Worm (Caenorhabditis elegans) whole organism, L3 larva: ENCODE data around the gene lelo-3.

Experiments
- ZK546.5 ChIP-seq: sonication (generic microtip); optimal IDR thresholded peaks from 2 replicates; lab custom pipeline; 2017; ENCODE audit warnings: missing biosample characterization, missing genetic modification characterization
- ama-1 ChIP-seq: fragments of 150-350 bp; optimal IDR thresholded peaks from 2 replicates; lab custom pipeline; 2018
- ceh-82 ChIP-seq: fragments of 150-350 bp; optimal IDR thresholded peaks from 2 replicates; lab custom pipeline; 2014; ENCODE audit warnings: missing biosample characterization, missing genetic modification characterization
- ceh-9 ChIP-seq: sonication (generic microtip); optimal IDR thresholded peaks from 2 replicates; lab custom pipeline; 2018; ENCODE audit warnings: missing biosample characterization, missing genetic modification characterization
- daf-12 ChIP-seq: fragments of 150-350 bp; optimal IDR thresholded peaks from 2 replicates; lab custom pipeline; 2014; ENCODE audit warnings: missing biosample characterization, missing genetic modification reagents, missing genetic modification characterization
- elt-1 ChIP-seq: fragments of 150-350 bp; optimal IDR thresholded peaks from 2 replicates; lab custom pipeline; 2014; ENCODE audit warnings: missing biosample characterization, missing genetic modification characterization
- elt-2 ChIP-seq: sonication (generic microtip); optimal IDR thresholded peaks from 2 replicates; lab custom pipeline; 2016; ENCODE audit warnings: missing genetic modification reagents, mild to moderate bottlenecking, missing genetic modification characterization, missing compliant biosample characterization
- elt-3 ChIP-seq, 3 experiments: fragments of 150-350 bp in 1 of 3; sonication (generic microtip) in 2 of 3; optimal IDR thresholded peaks; 2 replicates in 2 of 3; 4 replicates in 1 of 3; lab custom pipeline; 2014 to 2017; ENCODE audit warnings: missing biosample characterization in 3 of 3, missing genetic modification characterization in 3 of 3
- eor-1 ChIP-seq, 2 experiments: fragments of 150-350 bp; optimal IDR thresholded peaks; 2 replicates each; lab custom pipeline; 2014 to 2018; ENCODE audit warnings: missing biosample characterization in 2 of 2, missing genetic modification characterization in 2 of 2
- fkh-10 ChIP-seq: sonication (generic microtip); optimal IDR thresholded peaks from 2 replicates; lab custom pipeline; 2017; ENCODE audit warnings: missing biosample characterization, missing genetic modification reagents, missing genetic modification characterization
- fkh-2 ChIP-seq: fragments of 150-350 bp; optimal IDR thresholded peaks from 2 replicates; lab custom pipeline; 2014; ENCODE audit warnings: missing biosample characterization, missing genetic modification reagents, missing genetic modification characterization
- fos-1 ChIP-seq: fragments of 150-350 bp; optimal IDR thresholded peaks from 2 replicates; lab custom pipeline; 2014; ENCODE audit warnings: missing biosample characterization, missing genetic modification characterization
- jun-1 ChIP-seq: fragments of 150-350 bp; optimal IDR thresholded peaks from 2 replicates; lab custom pipeline; 2014; ENCODE audit warnings: missing biosample characterization, missing genetic modification reagents, missing genetic modification characterization
- lin-15B ChIP-seq: fragments of 150-350 bp; optimal IDR thresholded peaks from 2 replicates; lab custom pipeline; 2014; ENCODE audit warnings: missing biosample characterization, missing genetic modification characterization
- lsy-12 ChIP-seq: sonication (generic microtip); optimal IDR thresholded peaks from 2 replicates; lab custom pipeline; 2016; ENCODE audit warnings: mild to moderate bottlenecking, missing genetic modification characterization, missing compliant biosample characterization
- nfya-1 ChIP-seq: sonication (generic microtip); optimal IDR thresholded peaks from 2 replicates; lab custom pipeline; 2017; ENCODE audit warnings: missing genetic modification characterization, mild to moderate bottlenecking, missing compliant biosample characterization, antibody characterized with exemption, moderate library complexity; ENCODE audit not compliant: insufficient read depth
- nhr-11 ChIP-seq: fragments of 150-350 bp; optimal IDR thresholded peaks from 2 replicates; lab custom pipeline; 2014; ENCODE audit warnings: missing biosample characterization, missing genetic modification characterization
- nhr-12 ChIP-seq: fragments of 150-350 bp; optimal IDR thresholded peaks from 2 replicates; lab custom pipeline; 2014; ENCODE audit warnings: missing biosample characterization, missing genetic modification characterization
- nhr-23 ChIP-seq: fragments of 150-350 bp; optimal IDR thresholded peaks from 2 replicates; lab custom pipeline; 2014; ENCODE audit warnings: missing biosample characterization, missing genetic modification reagents, missing genetic modification characterization
- nhr-25 ChIP-seq: sonication (generic microtip); optimal IDR thresholded peaks from 2 replicates; lab custom pipeline; 2017; ENCODE audit warnings: missing biosample characterization, missing genetic modification characterization
- nhr-43 ChIP-seq: sonication (generic microtip); optimal IDR thresholded peaks from 2 replicates; lab custom pipeline; 2016; ENCODE audit warnings: mild to moderate bottlenecking, missing genetic modification characterization, missing compliant biosample characterization; ENCODE audit not compliant: poor library complexity, severe bottlenecking
- nhr-67 ChIP-seq: fragments of 150-350 bp; optimal IDR thresholded peaks from 2 replicates; lab custom pipeline; 2014; ENCODE audit warnings: missing biosample characterization, missing genetic modification characterization
- nhr-77 ChIP-seq: fragments of 150-350 bp; optimal IDR thresholded peaks from 2 replicates; lab custom pipeline; 2014; ENCODE audit warnings: missing biosample characterization, missing genetic modification characterization
- pha-4 ChIP-seq: fragments of 150-350 bp; optimal IDR thresholded peaks from 2 replicates; lab custom pipeline; 2014; ENCODE audit warnings: missing biosample characterization, missing genetic modification reagents, missing genetic modification characterization
- pqm-1 ChIP-seq: fragments of 150-350 bp; optimal IDR thresholded peaks from 2 replicates; lab custom pipeline; 2017; ENCODE audit warnings: missing biosample characterization, missing genetic modification characterization, inconsistent platforms
- skn-1 ChIP-seq: fragments of 150-350 bp; optimal IDR thresholded peaks from 2 replicates; lab custom pipeline; 2014; ENCODE audit warnings: missing biosample characterization, missing genetic modification characterization
- tbx-2 ChIP-seq: sonication (generic microtip); optimal IDR thresholded peaks from 2 replicates; lab custom pipeline; 2016; ENCODE audit warnings: mild to moderate bottlenecking, missing genetic modification characterization, missing compliant biosample characterization
- unc-62 ChIP-seq: fragments of 150-350 bp; sonication (generic microtip); optimal IDR thresholded peaks from 4 replicates; lab custom pipeline; 2014; ENCODE audit warnings: missing biosample characterization, missing genetic modification reagents, missing genetic modification characterization
- ztf-11 ChIP-seq: fragments of 150-350 bp; optimal IDR thresholded peaks from 2 replicates; lab custom pipeline; 2014; ENCODE audit warnings: missing biosample characterization, missing genetic modification characterization

lelo-3 gene

DNA sequence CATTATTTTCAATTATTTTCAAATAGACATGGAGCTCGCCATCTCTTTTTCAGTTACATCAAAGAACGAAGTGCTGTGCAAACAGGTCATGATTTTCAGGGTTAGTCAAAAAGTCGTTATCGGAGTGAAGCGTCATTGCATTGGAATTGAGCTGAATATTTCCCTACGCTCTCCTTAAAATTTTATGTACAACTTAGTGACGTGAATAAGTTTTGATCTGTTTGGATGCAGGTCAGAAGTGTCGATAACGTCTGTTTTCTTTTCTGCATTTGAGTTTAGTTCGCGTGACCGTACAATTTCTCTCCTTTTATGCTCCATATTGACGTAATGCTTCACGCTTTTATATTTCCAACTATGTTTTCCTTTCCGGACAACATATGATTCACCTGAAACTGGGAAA is 2.6 kb upstream of the lelo-3 start:
- TF ChIP-seq daf-12 (tag; lab: Kevin White, UChicago) (no peak), elt-1 (tag; lab: Kevin White, UChicago) (no peak), jun-1 (tag; lab: Kevin White, UChicago) (peak; percentile 37), ztf-11 (tag; lab: Kevin White, UChicago) (no peak), elt-3 (tag; optimal IDR thresholded peaks at IDR 0.05; lab: Kevin White, UChicago) (no peak), ceh-82 (tag; lab: Kevin White, UChicago) (no peak), nfya-1 (no peak), eor-1 (tag; optimal IDR thresholded peaks at IDR 0.05; lab: Kevin White, UChicago) (no peak), ama-1 (lab: Kevin White, UChicago) (no peak), pha-4 (peak; percentile 45), elt-2 (tag; lab: Kevin White, UChicago) (peak; percentile 85), fos-1 (tag; lab: Kevin White, UChicago) (no peak), ceh-9 (tag; lab: Kevin White, UChicago) (no peak), pqm-1 (tag; lab: Kevin White, UChicago) (peak; percentile 74)

DNA sequence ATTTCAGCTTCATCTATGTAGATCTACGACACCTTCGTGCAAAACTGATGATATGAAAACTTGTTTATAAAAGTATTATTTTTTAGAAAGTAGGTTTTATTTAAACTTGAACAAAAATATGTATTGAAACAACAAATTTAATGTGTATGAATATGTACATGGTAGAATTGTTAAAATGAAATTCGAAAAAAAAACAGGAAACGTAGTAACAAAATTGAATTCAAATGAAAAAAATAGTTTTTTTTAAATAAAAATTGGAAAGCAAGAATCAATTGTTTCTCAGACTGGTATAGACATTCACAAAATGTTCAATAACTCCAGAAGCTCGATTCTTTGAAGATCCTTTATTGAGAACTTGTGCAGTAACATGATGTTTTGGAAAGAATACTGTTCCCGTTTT is 1.6 kb downstream of the lelo-3 start:
- TF ChIP-seq nhr-25 (tag; lab: Kevin White, UChicago): no peak
- no peak for TF ChIP-seq nhr-67 (tag; lab: Kevin White, UChicago)
- TF ChIP-seq elt-3 (tag; optimal IDR thresholded peaks at IDR 0.05; lab: Kevin White, UChicago): no peak
- no peak for TF ChIP-seq ZK546.5 (tag; lab: Kevin White, UChicago)
- TF ChIP-seq fos-1 (tag; lab: Kevin White, UChicago): no peak
- no peak for TF ChIP-seq pha-4
- TF ChIP-seq elt-1 (tag; lab: Kevin White, UChicago): no peak
- TF ChIP-seq nhr-23 (tag; lab: Kevin White, UChicago): no peak
- TF ChIP-seq nhr-12 (tag; lab: Kevin White, UChicago): no peak
- TF ChIP-seq nhr-43: no peak
- TF ChIP-seq nfya-1: no peak
- TF ChIP-seq, all 47 proteins: peak for 0

- TF ChIP-seq skn-1 (tag; lab: Kevin White, UChicago) (no peak), tbx-2 (tag; lab: Kevin White, UChicago) (no peak)
These were observed 2.4 kb downstream of the lelo-3 start, which contains the start of gene C09B8.4 for ce11 chrX:6019886-6020469. Gene C09B8.4, minus strand, starts transcription at chrX:6019936.

DNA sequence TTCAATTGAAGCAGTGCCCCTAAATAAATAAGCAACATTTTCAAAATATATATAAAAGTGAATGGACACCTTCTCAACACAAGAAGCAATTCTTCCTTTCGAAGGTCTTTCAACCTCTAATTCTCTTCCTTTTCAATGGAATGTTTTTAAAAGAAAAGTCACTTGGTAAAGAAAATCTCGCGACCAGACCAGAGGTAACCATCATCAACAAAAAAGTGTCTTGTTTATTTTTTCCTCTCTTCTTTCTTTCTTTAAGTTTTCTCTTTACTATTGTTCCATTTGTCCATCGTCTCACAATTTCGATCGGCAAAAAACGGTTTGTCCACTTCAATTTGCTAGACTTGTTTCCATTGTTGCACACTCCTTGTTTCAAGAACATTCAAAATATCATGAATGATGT is 7.3 kb downstream of the lelo-3 start, which contains the start of gene C09B8.8:
Gene C09B8.8, plus strand, starts transcription at position 397 of the 400 bp plus-strand sequence.
- TF ChIP-seq lsy-12: no peak
- no peak for TF ChIP-seq nhr-67 (tag; lab: Kevin White, UChicago)
- no peak for TF ChIP-seq nhr-77
- no peak for TF ChIP-seq fkh-2 (tag; lab: Kevin White, UChicago)
- TF ChIP-seq fkh-10 (GFP tag; lab: Kevin White, UChicago): no peak
- TF ChIP-seq pha-4: peak; percentile 81

- TF ChIP-seq ceh-82 (tag; lab: Kevin White, UChicago) (no peak), lin-15B (tag; lab: Kevin White, UChicago) (no peak), unc-62 (GFP tag; lab: Kevin White, UChicago) (no peak), fos-1 (tag; lab: Kevin White, UChicago) (no peak), elt-2 (tag; lab: Kevin White, UChicago) (no peak), nhr-11 (tag; lab: Kevin White, UChicago) (no peak), ama-1 (lab: Kevin White, UChicago) (no peak), nhr-25 (tag; lab: Kevin White, UChicago) (no peak), nhr-67 (tag; lab: Kevin White, UChicago) (no peak), ztf-11 (tag; lab: Kevin White, UChicago) (no peak), fkh-10 (GFP tag; lab: Kevin White, UChicago) (no peak)
These were observed 11.8 kb downstream of the lelo-3 start, which contains the start of gene C09B8.3 for ce11 chrX:6010573-6010972. Gene C09B8.3, minus strand, starts transcription at chrX:6010673.

DNA sequence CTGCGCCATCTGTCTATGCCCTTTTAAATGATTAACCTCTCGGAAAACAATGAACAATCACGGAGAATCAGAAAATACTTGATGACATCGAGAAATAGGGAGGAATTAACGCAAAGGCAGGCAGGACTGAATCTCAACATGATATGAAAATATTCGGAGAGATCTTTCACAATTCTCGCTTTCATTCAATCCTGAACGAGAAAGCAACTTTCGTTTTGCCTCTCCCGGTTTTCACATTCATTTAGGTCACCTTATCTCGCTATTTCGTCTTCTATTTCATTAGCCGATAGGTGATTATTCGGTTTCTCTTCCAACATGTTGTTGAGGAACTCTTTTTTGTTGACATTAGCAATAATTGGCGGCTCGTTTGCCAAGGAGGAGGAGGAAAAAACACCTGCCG is 18.1 kb downstream of the lelo-3 start:
- TF ChIP-seq nhr-43: peak; percentile 41
- no peak for TF ChIP-seq ceh-82 (tag; lab: Kevin White, UChicago)
